Worm (Caenorhabditis elegans) whole organism, late embryonic: ENCODE data around the gene rpap-2.

Source experiments
- C08G9.2 ChIP-seq: sonication (generic microtip); optimal IDR thresholded peaks from 2 replicates; lab custom pipeline; 2016; ENCODE audit warnings: mild to moderate bottlenecking, missing genetic modification characterization, moderate library complexity, missing compliant biosample characterization
- K09A11.1 ChIP-seq: sonication (generic microtip); optimal IDR thresholded peaks from 2 replicates; lab custom pipeline; 2017; ENCODE audit warnings: antibody characterized with exemption, mild to moderate bottlenecking, missing genetic modification characterization, missing compliant biosample characterization; ENCODE audit not compliant: insufficient read depth
- T23F11.4 ChIP-seq: fragments of 200-800 bp; sonication (Bioruptor generic); optimal IDR thresholded peaks from 2 replicates; lab custom pipeline; 2018; ENCODE audit warnings: mild to moderate bottlenecking, missing genetic modification characterization, missing compliant biosample characterization
- ceh-14 ChIP-seq: sonication (generic microtip); optimal IDR thresholded peaks from 2 replicates; lab custom pipeline; 2016; ENCODE audit warnings: missing genotype, missing genetic modification characterization, missing compliant biosample characterization
- ceh-18 ChIP-seq: sonication (generic microtip); optimal IDR thresholded peaks from 2 replicates; lab custom pipeline; 2016; ENCODE audit warnings: missing genetic modification characterization, missing compliant biosample characterization
- ceh-2 ChIP-seq: sonication (generic microtip); optimal IDR thresholded peaks from 2 replicates; lab custom pipeline; 2016; ENCODE audit warnings: missing genotype, missing genetic modification characterization, missing compliant biosample characterization
- ceh-22 ChIP-seq: sonication (generic microtip); optimal IDR thresholded peaks from 2 replicates; lab custom pipeline; 2017; ENCODE audit warnings: missing biosample characterization, missing genetic modification characterization
- ceh-31 ChIP-seq: sonication (generic microtip); optimal IDR thresholded peaks from 2 replicates; lab custom pipeline; 2016; ENCODE audit warnings: missing genetic modification characterization, missing compliant biosample characterization
- ceh-34 ChIP-seq: sonication (generic microtip); optimal IDR thresholded peaks from 2 replicates; lab custom pipeline; 2016; ENCODE audit warnings: mild to moderate bottlenecking, missing genetic modification characterization, missing compliant biosample characterization
- ceh-45 ChIP-seq: fragments of 200-800 bp; sonication (Bioruptor generic); IDR thresholded peaks from 2 replicates; pipeline ENCODE4 v1.3.6; 2022; ENCODE audit warnings: missing genetic modification reagents, missing genetic modification characterization, missing compliant biosample characterization
- ceh-48 ChIP-seq: sonication (generic microtip); optimal IDR thresholded peaks from 2 replicates; lab custom pipeline; 2016; ENCODE audit warnings: missing genetic modification characterization, inconsistent platforms, missing compliant biosample characterization
- ceh-6 ChIP-seq: fragments of 200-800 bp; sonication (Bioruptor generic); optimal IDR thresholded peaks from 2 replicates; lab custom pipeline; 2018; ENCODE audit warnings: mild to moderate bottlenecking, missing genetic modification characterization, missing compliant biosample characterization
- ceh-9 ChIP-seq: sonication (generic microtip); optimal IDR thresholded peaks from 2 replicates; lab custom pipeline; 2016; ENCODE audit warnings: mild to moderate bottlenecking, missing genetic modification characterization, inconsistent platforms, missing compliant biosample characterization
- che-1 ChIP-seq: sonication (generic microtip); optimal IDR thresholded peaks from 2 replicates; lab custom pipeline; 2016; ENCODE audit warnings: mild to moderate bottlenecking, missing genetic modification characterization, missing compliant biosample characterization
- dmd-4 ChIP-seq: sonication (generic microtip); optimal IDR thresholded peaks from 2 replicates; lab custom pipeline; 2016; ENCODE audit warnings: borderline replicate concordance, missing genetic modification characterization, missing compliant biosample characterization
- elt-2 ChIP-seq: sonication (generic microtip); optimal IDR thresholded peaks from 2 replicates; lab custom pipeline; 2016; ENCODE audit warnings: missing genetic modification reagents, missing genetic modification characterization, missing compliant biosample characterization
- elt-4 ChIP-seq: sonication (generic microtip); optimal IDR thresholded peaks from 2 replicates; lab custom pipeline; 2016; ENCODE audit warnings: missing genetic modification characterization, missing compliant biosample characterization
- ets-4 ChIP-seq: sonication (generic microtip); optimal IDR thresholded peaks from 2 replicates; lab custom pipeline; 2016; ENCODE audit warnings: missing genetic modification characterization, missing compliant biosample characterization
- eyg-1 ChIP-seq: sonication (generic microtip); optimal IDR thresholded peaks from 2 replicates; lab custom pipeline; 2016; ENCODE audit warnings: missing genotype, missing genetic modification characterization, missing compliant biosample characterization
- fax-1 ChIP-seq: sonication (generic microtip); optimal IDR thresholded peaks from 2 replicates; lab custom pipeline; 2016; ENCODE audit warnings: missing genotype, missing genetic modification characterization, missing compliant biosample characterization
- fkh-10 ChIP-seq: fragments of 150-350 bp; optimal IDR thresholded peaks from 2 replicates; lab custom pipeline; 2014; ENCODE audit warnings: missing biosample characterization, missing genetic modification reagents, missing genetic modification characterization
- fkh-6 ChIP-seq: sonication (generic microtip); optimal IDR thresholded peaks from 2 replicates; lab custom pipeline; 2016; ENCODE audit warnings: missing genetic modification characterization, missing compliant biosample characterization
- gmeb-2 ChIP-seq: sonication (generic microtip); optimal IDR thresholded peaks from 2 replicates; lab custom pipeline; 2016; ENCODE audit warnings: missing genetic modification characterization, inconsistent platforms, missing compliant biosample characterization
- hlh-13 ChIP-seq: fragments of 200-800 bp; sonication (Bioruptor generic); optimal IDR thresholded peaks from 2 replicates; lab custom pipeline; 2018; ENCODE audit warnings: mild to moderate bottlenecking, missing genetic modification characterization, missing compliant biosample characterization
- hlh-15 ChIP-seq: sonication (generic microtip); optimal IDR thresholded peaks from 2 replicates; lab custom pipeline; 2016; ENCODE audit warnings: missing genetic modification characterization, missing compliant biosample characterization
- hlh-30 ChIP-seq: sonication (generic microtip); optimal IDR thresholded peaks from 2 replicates; lab custom pipeline; 2017; ENCODE audit warnings: antibody characterized with exemption, missing genetic modification characterization, missing compliant biosample characterization; ENCODE audit not compliant: insufficient read depth
- hlh-8 ChIP-seq: sonication (generic microtip); optimal IDR thresholded peaks from 2 replicates; lab custom pipeline; 2016; ENCODE audit warnings: missing genotype, missing genetic modification characterization, missing compliant biosample characterization
- nfya-1 ChIP-seq: sonication (generic microtip); optimal IDR thresholded peaks from 2 replicates; lab custom pipeline; 2017; ENCODE audit warnings: missing genetic modification characterization, mild to moderate bottlenecking, missing compliant biosample characterization, antibody characterized with exemption, moderate library complexity
- nhr-11 ChIP-seq: fragments of 150-350 bp; optimal IDR thresholded peaks from 2 replicates; lab custom pipeline; 2014; ENCODE audit warnings: missing biosample characterization, missing genetic modification characterization
- pax-1 ChIP-seq: fragments of 150-350 bp; optimal IDR thresholded peaks from 2 replicates; lab custom pipeline; 2014; ENCODE audit warnings: missing biosample characterization, missing genetic modification characterization
- pha-2 ChIP-seq: sonication (generic microtip); optimal IDR thresholded peaks from 2 replicates; lab custom pipeline; 2017; ENCODE audit warnings: mild to moderate bottlenecking, missing genetic modification characterization, missing compliant biosample characterization
- pha-4 ChIP-seq: fragments of 150-350 bp; optimal IDR thresholded peaks from 2 replicates; lab custom pipeline; 2018; ENCODE audit warnings: missing biosample characterization, missing genetic modification reagents, missing genetic modification characterization
- ref-2 ChIP-seq: sonication (generic microtip); optimal IDR thresholded peaks from 2 replicates; lab custom pipeline; 2016; ENCODE audit warnings: missing genetic modification characterization, missing compliant biosample characterization
- sdc-2 ChIP-seq: sonication (generic microtip); optimal IDR thresholded peaks from 2 replicates; lab custom pipeline; 2016; ENCODE audit warnings: missing genotype, missing genetic modification characterization, missing compliant biosample characterization
- sox-2 ChIP-seq: fragments of 200-800 bp; sonication (Bioruptor generic); IDR thresholded peaks from 2 replicates; pipeline ENCODE4 v1.3.6; 2022; ENCODE audit warnings: missing genetic modification reagents, missing genetic modification characterization, missing compliant biosample characterization
- sox-4 ChIP-seq: sonication (generic microtip); optimal IDR thresholded peaks from 2 replicates; lab custom pipeline; 2017; ENCODE audit warnings: mild to moderate bottlenecking, missing genetic modification characterization, inconsistent platforms, missing compliant biosample characterization
- tbx-2 ChIP-seq: sonication (generic microtip); optimal IDR thresholded peaks from 2 replicates; lab custom pipeline; 2016; ENCODE audit warnings: missing genetic modification characterization, missing compliant biosample characterization
- ttx-3 ChIP-seq: sonication (generic microtip); optimal IDR thresholded peaks from 2 replicates; lab custom pipeline; 2016; ENCODE audit warnings: missing genetic modification reagents, missing genetic modification characterization, missing compliant biosample characterization
- unc-3 ChIP-seq, 2 experiments: fragments of 200-800 bp in 1 of 2; sonication (Bioruptor generic) in 1 of 2; sonication (generic microtip) in 1 of 2; conservative IDR thresholded peaks in 1 of 2; optimal IDR thresholded peaks in 1 of 2; 2 replicates each; pipeline versions ENCODE4 v1.3.6 to Lab custom; 2016 to 2022; ENCODE audit warnings: missing compliant biosample characterization in 2 of 2, missing genetic modification characterization in 2 of 2, missing genetic modification reagents in 1 of 2
- unc-55 ChIP-seq: sonication (generic microtip); optimal IDR thresholded peaks from 2 replicates; lab custom pipeline; 2017; ENCODE audit warnings: missing biosample characterization, missing genetic modification reagents, missing genetic modification characterization
- unc-86 ChIP-seq: sonication (generic microtip); optimal IDR thresholded peaks from 2 replicates; lab custom pipeline; 2016; ENCODE audit warnings: missing genetic modification characterization, missing compliant biosample characterization
- zip-5 ChIP-seq: sonication (generic microtip); optimal IDR thresholded peaks from 2 replicates; lab custom pipeline; 2016; ENCODE audit warnings: missing genetic modification characterization, missing compliant biosample characterization
- ztf-16 ChIP-seq: sonication (generic microtip); optimal IDR thresholded peaks from 2 replicates; lab custom pipeline; 2017; ENCODE audit warnings: missing genetic modification characterization, missing compliant biosample characterization

rpap-2 gene

DNA sequence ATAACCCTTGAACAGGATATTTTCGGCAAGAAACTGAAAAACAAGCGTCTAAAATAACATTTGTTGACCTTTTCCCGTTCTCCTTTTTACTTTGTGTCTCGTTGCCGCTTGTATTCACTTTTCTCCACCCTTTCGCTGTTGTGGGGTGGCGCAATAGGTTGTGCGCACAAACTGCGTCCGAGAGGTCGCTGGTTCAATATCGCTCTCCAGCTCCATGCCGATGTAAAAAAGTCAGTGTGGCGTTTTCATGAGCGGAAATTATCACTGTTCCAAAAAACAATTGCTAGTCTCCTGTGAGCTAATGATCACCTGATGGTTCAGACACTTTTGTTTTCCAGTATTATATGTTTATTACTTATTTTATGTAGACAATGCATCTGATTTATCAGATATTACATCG, 30.2 kb upstream of the rpap-2 start (continued):
- peak; percentile 91 for TF ChIP-seq ceh-14 (tag; lab: Kevin White, UChicago)
- no peak for TF ChIP-seq pax-1 (tag; lab: Kevin White, UChicago)
- peak; percentile 93 for TF ChIP-seq fkh-6 (tag; lab: Kevin White, UChicago)
- TF ChIP-seq C08G9.2 (tag; lab: Kevin White, UChicago): peak; percentile 76
- peak; percentile 91 for TF ChIP-seq unc-86 (tag; lab: Kevin White, UChicago)
- TF ChIP-seq fkh-10 (GFP tag; lab: Kevin White, UChicago): peak; percentile 33
- TF ChIP-seq elt-2 (tag; lab: Kevin White, UChicago): peak; percentile 95
- TF ChIP-seq ceh-6 (GFP tag; lab: Kevin White, UChicago): peak; percentile 93
- peak; percentile 89 for TF ChIP-seq gmeb-2 (tag; lab: Kevin White, UChicago)
- TF ChIP-seq ceh-22 (tag; lab: Kevin White, UChicago): peak; percentile 56
- TF ChIP-seq K09A11.1 (tag; lab: Kevin White, UChicago): peak; percentile 72
- TF ChIP-seq hlh-30: peak; percentile 4
- peak; percentile 87 for TF ChIP-seq che-1 (tag; lab: Kevin White, UChicago)
- TF ChIP-seq nfya-1 (tag; lab: Kevin White, UChicago): peak; percentile 70
- peak; percentile 82 for TF ChIP-seq ceh-48 (tag; lab: Kevin White, UChicago)
- peak; percentile 94 for TF ChIP-seq ceh-34
- TF ChIP-seq sdc-2 (tag; lab: Kevin White, UChicago): peak; percentile 78
- TF ChIP-seq unc-55 (GFP tag; lab: Kevin White, UChicago): no peak
- TF ChIP-seq unc-3 (GFP tag; conservative IDR thresholded peaks at IDR 0.05; lab: Robert Waterston, UW): peak; percentile 67
- peak; percentile 85 for TF ChIP-seq unc-3 (tag; optimal IDR thresholded peaks at IDR 0.05; lab: Kevin White, UChicago)
- peak; percentile 88 for TF ChIP-seq hlh-13 (GFP tag; lab: Kevin White, UChicago)
- TF ChIP-seq tbx-2 (tag; lab: Kevin White, UChicago): peak; percentile 93
- peak; percentile 89 for TF ChIP-seq sox-4 (tag; lab: Kevin White, UChicago)
- peak; percentile 86 for TF ChIP-seq ceh-2 (tag; lab: Kevin White, UChicago)
- peak; percentile 62 for TF ChIP-seq zip-5 (tag; lab: Kevin White, UChicago)
- TF ChIP-seq dmd-4 (tag; lab: Kevin White, UChicago): peak; percentile 84
- peak; percentile 84 for TF ChIP-seq ceh-18 (tag; lab: Kevin White, UChicago)
- peak; percentile 66 for TF ChIP-seq ceh-9 (tag; lab: Kevin White, UChicago)
- TF ChIP-seq ceh-45 (GFP tag; lab: Robert Waterston, UW): peak; percentile 78
- peak; percentile 89 for TF ChIP-seq pha-2 (tag; lab: Kevin White, UChicago)
- TF ChIP-seq ztf-16 (tag; lab: Kevin White, UChicago): peak; percentile 92
- TF ChIP-seq sox-2 (GFP tag; lab: Robert Waterston, UW): peak; percentile 76
- peak; percentile 86 for TF ChIP-seq hlh-15 (tag; lab: Kevin White, UChicago)
- TF ChIP-seq ttx-3 (tag; lab: Kevin White, UChicago): peak; percentile 86
- TF ChIP-seq hlh-8 (tag; lab: Kevin White, UChicago): peak; percentile 73
- no peak for TF ChIP-seq nhr-11 (tag; lab: Kevin White, UChicago)
- peak; percentile 85 for TF ChIP-seq T23F11.4
- no peak for TF ChIP-seq elt-4
- peak; percentile 83 for TF ChIP-seq fax-1
- TF ChIP-seq pha-4 (tag; lab: Kevin White, UChicago): no peak
- TF ChIP-seq, all 69 proteins: peak for 60

DNA sequence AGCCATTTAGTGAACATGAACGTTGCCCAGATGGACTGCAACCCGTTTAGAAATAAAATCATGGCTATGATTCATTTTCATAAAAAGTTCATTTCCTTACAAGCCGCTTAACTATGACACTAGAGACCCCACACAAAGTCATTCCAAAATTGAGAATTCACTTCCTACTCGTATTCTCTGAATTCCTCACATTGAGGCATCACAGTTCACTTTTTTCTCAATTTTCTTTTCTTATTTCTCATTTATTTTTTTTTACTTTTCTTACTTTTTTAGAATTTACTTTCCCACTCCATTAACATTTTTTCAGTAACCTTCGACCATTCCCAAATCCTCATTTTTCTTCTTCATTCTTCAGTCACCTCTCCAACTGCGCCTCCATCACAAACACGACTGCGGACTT, 23.4 kb upstream of the rpap-2 start, which contains the start of gene dhrr-1:
Gene dhrr-1 (plus strand): TSS at position 301 of the 400 bp plus-strand sequence.
- TF ChIP-seq nfya-1 (tag; lab: Kevin White, UChicago) (no peak), nhr-11 (tag; lab: Kevin White, UChicago) (no peak), ref-2 (tag; lab: Kevin White, UChicago) (no peak), zip-5 (tag; lab: Kevin White, UChicago) (no peak), ttx-3 (tag; lab: Kevin White, UChicago) (no peak), unc-3 (GFP tag; conservative IDR thresholded peaks at IDR 0.05; lab: Robert Waterston, UW) (no peak), unc-3 (tag; optimal IDR thresholded peaks at IDR 0.05; lab: Kevin White, UChicago) (no peak), ets-4 (tag; lab: Kevin White, UChicago) (no peak), T23F11.4 (no peak), eyg-1 (tag; lab: Kevin White, UChicago) (no peak), ceh-31 (no peak)
